Worm (Caenorhabditis elegans) whole organism, L4 larva: ENCODE measurements around the gene T16G12.12.
A peak's percentile ranks its signal among the peaks of the same experiment; 100 is the strongest.

Experiments
- D1046.2 ChIP-seq: fragments of 200-800 bp; sonication (Bioruptor generic); IDR thresholded peaks from 2 replicates; pipeline ENCODE4 v1.3.6; 2022; ENCODE audit warnings: missing genetic modification characterization, missing compliant biosample characterization
- F26F4.8 ChIP-seq: fragments of 200-800 bp; sonication (Bioruptor generic); conservative IDR thresholded peaks from 2 replicates; pipeline ENCODE4 v1.3.6; 2022; ENCODE audit warnings: missing genetic modification characterization, missing compliant biosample characterization
- Y105C5A.15 ChIP-seq: fragments of 200-800 bp; sonication (Bioruptor generic); IDR thresholded peaks from 2 replicates; pipeline ENCODE4 v1.3.6; 2022; ENCODE audit warnings: missing genetic modification characterization, missing compliant biosample characterization
- aha-1 ChIP-seq: fragments of 150-350 bp; peaks from one replicate; lab custom pipeline; 2014; ENCODE audit warnings: missing biosample characterization, missing genetic modification characterization
- ama-1 ChIP-seq: fragments of 150-350 bp; optimal IDR thresholded peaks from 2 replicates; lab custom pipeline; 2014; ENCODE audit warnings: inconsistent platforms, mixed read lengths
- ceh-44 ChIP-seq: fragments of 200-800 bp; sonication (Bioruptor generic); IDR thresholded peaks from 2 replicates; pipeline ENCODE4 v1.3.6; 2022; ENCODE audit warnings: missing genetic modification reagents, missing genetic modification characterization, missing compliant biosample characterization
- ctbp-1 ChIP-seq: fragments of 200-800 bp; sonication (Bioruptor generic); IDR thresholded peaks from 2 replicates; pipeline ENCODE4 v1.3.6; 2022; ENCODE audit warnings: missing genetic modification reagents, missing genetic modification characterization, missing compliant biosample characterization
- dmd-8 ChIP-seq: fragments of 200-800 bp; sonication (Bioruptor generic); IDR thresholded peaks from 2 replicates; pipeline ENCODE4 v1.3.6; 2022; ENCODE audit warnings: missing genetic modification characterization, missing compliant biosample characterization
- dpl-1 ChIP-seq: fragments of 150-350 bp; optimal IDR thresholded peaks from 2 replicates; lab custom pipeline; 2014; ENCODE audit warnings: missing biosample characterization, missing genetic modification reagents, missing genetic modification characterization
- egl-27 ChIP-seq: sonication (generic microtip); optimal IDR thresholded peaks from 3 replicates; lab custom pipeline; 2017; ENCODE audit warnings: missing biosample characterization, missing genetic modification reagents, missing genetic modification characterization
- hlh-30 ChIP-seq: sonication (generic microtip); optimal IDR thresholded peaks from 2 replicates; lab custom pipeline; 2017; ENCODE audit warnings: antibody characterized with exemption, mild to moderate bottlenecking, missing genetic modification characterization, missing compliant biosample characterization; ENCODE audit not compliant: insufficient read depth
- jun-1 ChIP-seq: fragments of 150-350 bp; optimal IDR thresholded peaks from 2 replicates; lab custom pipeline; 2014; ENCODE audit warnings: missing biosample characterization, missing genetic modification reagents, missing genetic modification characterization
- lin-38 ChIP-seq: fragments of 200-800 bp; sonication (Bioruptor generic); IDR thresholded peaks from 2 replicates; pipeline ENCODE4 v1.3.6; 2022; ENCODE audit warnings: missing genetic modification reagents, missing genetic modification characterization, missing compliant biosample characterization
- madf-9 ChIP-seq: fragments of 200-800 bp; sonication (Bioruptor generic); conservative IDR thresholded peaks from 2 replicates; pipeline ENCODE4 v1.3.6; 2022; ENCODE audit warnings: missing genetic modification reagents, missing genetic modification characterization, missing compliant biosample characterization
- mep-1 ChIP-seq: fragments of 150-350 bp; sonication (generic microtip); optimal IDR thresholded peaks from 3 replicates; lab custom pipeline; 2014; ENCODE audit warnings: missing biosample characterization, missing genetic modification characterization
- mes-2 ChIP-seq: sonication (generic microtip); optimal IDR thresholded peaks from 2 replicates; lab custom pipeline; 2016; ENCODE audit warnings: missing genotype, mild to moderate bottlenecking, missing genetic modification characterization, missing compliant biosample characterization; ENCODE audit not compliant: poor library complexity, severe bottlenecking
- nhr-10 ChIP-seq: fragments of 150-350 bp; optimal IDR thresholded peaks from 2 replicates; lab custom pipeline; 2014; ENCODE audit warnings: missing biosample characterization, missing genetic modification characterization
- nhr-11 ChIP-seq: fragments of 150-350 bp; optimal IDR thresholded peaks from 2 replicates; lab custom pipeline; 2014; ENCODE audit warnings: missing biosample characterization, missing genetic modification characterization
- nhr-41 ChIP-seq: fragments of 200-800 bp; sonication (Bioruptor generic); IDR thresholded peaks from 2 replicates; pipeline ENCODE4 v1.3.6; 2022; ENCODE audit warnings: missing genetic modification reagents, missing genetic modification characterization, missing compliant biosample characterization
- nhr-42 ChIP-seq: fragments of 200-800 bp; sonication (Bioruptor generic); IDR thresholded peaks from 2 replicates; pipeline ENCODE4 v1.3.6; 2022; ENCODE audit warnings: missing genetic modification characterization, missing compliant biosample characterization
- nhr-76 ChIP-seq: fragments of 150-350 bp; optimal IDR thresholded peaks from 2 replicates; lab custom pipeline; 2014; ENCODE audit warnings: missing biosample characterization, missing genetic modification characterization
- php-3 ChIP-seq: fragments of 200-800 bp; sonication (Bioruptor generic); IDR thresholded peaks from 2 replicates; pipeline ENCODE4 v1.3.6; 2022; ENCODE audit warnings: missing genetic modification reagents, missing genetic modification characterization, missing compliant biosample characterization
- skn-1 ChIP-seq: fragments of 150-350 bp; optimal IDR thresholded peaks from 2 replicates; lab custom pipeline; 2014; ENCODE audit warnings: missing biosample characterization, missing genetic modification characterization
- snpc-4 ChIP-seq: fragments of 150-350 bp; optimal IDR thresholded peaks from 2 replicates; lab custom pipeline; 2014; ENCODE audit warnings: missing biosample characterization, missing genetic modification characterization
- spr-3 ChIP-seq: fragments of 200-800 bp; sonication (Bioruptor generic); optimal IDR thresholded peaks from 2 replicates; lab custom pipeline; 2018; ENCODE audit warnings: mild to moderate bottlenecking, missing genetic modification characterization, missing compliant biosample characterization
- tra-1 ChIP-seq: fragments of 200-800 bp; sonication (Bioruptor generic); IDR thresholded peaks from 2 replicates; pipeline ENCODE4 v1.3.6; 2022; ENCODE audit warnings: missing genetic modification reagents, missing genetic modification characterization, missing compliant biosample characterization
- unc-39 ChIP-seq: sonication (generic microtip); optimal IDR thresholded peaks from 2 replicates; lab custom pipeline; 2017; ENCODE audit warnings: missing biosample characterization, missing genetic modification characterization
- unc-62 ChIP-seq, 3 experiments: fragments of 150-350 bp in 1 of 3; sonication (generic microtip); optimal IDR thresholded peaks in 2 of 3; peaks in 1 of 3; 1 replicate in 1 of 3; 2 replicates in 2 of 3; lab custom pipeline; 2014 to 2017; ENCODE audit warnings: missing biosample characterization in 3 of 3, missing genetic modification characterization in 3 of 3, missing genetic modification reagents in 3 of 3, missing genotype in 1 of 3
- zfp-3 ChIP-seq: fragments of 200-800 bp; sonication (Bioruptor generic); conservative IDR thresholded peaks from 2 replicates; pipeline ENCODE4 v1.3.6; 2022; ENCODE audit warnings: missing genetic modification reagents, missing genetic modification characterization, missing compliant biosample characterization
- zip-11 ChIP-seq: fragments of 200-800 bp; sonication (Bioruptor generic); IDR thresholded peaks from 2 replicates; pipeline ENCODE4 v1.3.6; 2022; ENCODE audit warnings: missing genetic modification characterization, missing compliant biosample characterization

The T16G12.12 gene

ce11 chrIII:10025989-10026388, 27.4 kb upstream of the T16G12.12 start, which contains the start of gene ins-22:
TSS of gene ins-22 (plus strand) at chrIII:10026289.
- TF ChIP-seq php-3 (GFP tag; lab: Robert Waterston, UW) (no peak), nhr-41 (GFP tag; lab: Robert Waterston, UW) (no peak)

- TF ChIP-seq mes-2, result no peak
- no peak for TF ChIP-seq dmd-8 (GFP tag; lab: Robert Waterston, UW)
- TF ChIP-seq aha-1, result peak; percentile 58
Observed at ce11 chrIII:10027947-10028346, 25.5 kb upstream of the T16G12.12 start, which contains the start of gene ins-23. TSS of gene ins-23 (plus strand) at chrIII:10028247.

- TF ChIP-seq hlh-30, result no peak
- no peak for TF ChIP-seq egl-27 (tag; lab: Kevin White, UChicago)
- no peak for TF ChIP-seq nhr-10 (tag; lab: Kevin White, UChicago)
- no peak for TF ChIP-seq spr-3
- no peak for TF ChIP-seq aha-1
- no peak for TF ChIP-seq Y105C5A.15 (GFP tag; lab: Robert Waterston, UW)
- no peak for TF ChIP-seq zfp-3
- no peak for TF ChIP-seq ctbp-1 (GFP tag; lab: Robert Waterston, UW)
- TF ChIP-seq madf-9 (GFP tag; lab: Robert Waterston, UW), result no peak
- no peak for TF ChIP-seq dpl-1 (GFP tag; lab: Kevin White, UChicago)
- TF ChIP-seq unc-62 (GFP tag; optimal IDR thresholded peaks at IDR 0.05 in 1 of 2; lab: Kevin White, UChicago), result no peak
- TF ChIP-seq unc-62 (tag; optimal IDR thresholded peaks at IDR 0.05; lab: Kevin White, UChicago), result no peak
- no peak for TF ChIP-seq mep-1 (tag; lab: Kevin White, UChicago)
- TF ChIP-seq F26F4.8, result no peak
- TF ChIP-seq ama-1 (lab: Kevin White, UChicago), result no peak
- no peak for TF ChIP-seq jun-1
- TF ChIP-seq lin-38, result no peak
- TF ChIP-seq zip-11 (GFP tag; lab: Robert Waterston, UW), result no peak
- TF ChIP-seq snpc-4 (tag; lab: Kevin White, UChicago), result no peak
- no peak for TF ChIP-seq nhr-42 (GFP tag; lab: Robert Waterston, UW)
- TF ChIP-seq, all 104 proteins: peak for 0
Observed at ce11 chrIII:10030549-10030948, 22.9 kb upstream of the T16G12.12 start, which contains the start of gene M04D8.4. TSS of gene M04D8.4 (minus strand) at chrIII:10030649.

ce11 chrIII:10033213-10033612, 20.2 kb upstream of the T16G12.12 start, which contains the start of gene M04D8.5:
TSS of gene M04D8.5 (minus strand) at chrIII:10033313.
- no peak for TF ChIP-seq tra-1 (GFP tag; lab: Robert Waterston, UW)
- TF ChIP-seq Y105C5A.15 (GFP tag; lab: Robert Waterston, UW), result no peak
- TF ChIP-seq nhr-76 (tag; lab: Kevin White, UChicago), result no peak
- TF ChIP-seq ceh-44 (GFP tag; lab: Robert Waterston, UW), result no peak
- TF ChIP-seq unc-62 (GFP tag; optimal IDR thresholded peaks at IDR 0.05 in 1 of 2; lab: Kevin White, UChicago), result no peak
- TF ChIP-seq unc-62 (tag; optimal IDR thresholded peaks at IDR 0.05; lab: Kevin White, UChicago), result no peak
- TF ChIP-seq skn-1 (tag; lab: Kevin White, UChicago), result no peak
- no peak for TF ChIP-seq aha-1

ce11 chrIII:10033881-10034280, 19.5 kb upstream of the T16G12.12 start, which contains the start of gene M04D8.8:
TSS of gene M04D8.8 (plus strand) at chrIII:10034181.
- TF ChIP-seq D1046.2 (GFP tag; lab: Robert Waterston, UW), result no peak
- peak in 1 of 2 experiments; percentile 7 for TF ChIP-seq unc-62 (GFP tag; optimal IDR thresholded peaks at IDR 0.05 in 1 of 2; lab: Kevin White, UChicago)
- no peak for TF ChIP-seq unc-62 (tag; optimal IDR thresholded peaks at IDR 0.05; lab: Kevin White, UChicago)

- no peak for TF ChIP-seq unc-39 (tag; lab: Kevin White, UChicago)
- peak; percentile 63 for TF ChIP-seq nhr-11 (tag; lab: Kevin White, UChicago)
Observed at ce11 chrIII:10035783-10036182, 17.6 kb upstream of the T16G12.12 start, which contains the start of gene xbx-3. TSS of gene xbx-3 (plus strand) at chrIII:10035945.
